Worm (Caenorhabditis elegans): ENCODE measurements around the gene ral-1.

The ral-1 gene

ce11 chrIII:3306322-3306721 lies 4.8 kb upstream of the ral-1 start:
- TF ChIP-seq unc-55 (GFP tag; optimal IDR thresholded peaks at IDR 0.05) (peak; percentile 11), Y55F3AM.14 (GFP tag; optimal IDR thresholded peaks at IDR 0.05) (no peak), elt-1 (tag; optimal IDR thresholded peaks at IDR 0.05) (no peak), fos-1 (tag; optimal IDR thresholded peaks at IDR 0.05) (peak; percentile 88), nhr-12 (tag; optimal IDR thresholded peaks at IDR 0.05) (no peak)

- peak; percentile 45 for TF ChIP-seq fos-1 (tag; optimal IDR thresholded peaks at IDR 0.05)
- peak; percentile 20 for TF ChIP-seq F13H6.1 (tag; optimal IDR thresholded peaks at IDR 0.05)
- peak in 1 of 2 experiments; percentile 4 for TF ChIP-seq lsy-2 (tag; optimal IDR thresholded peaks at IDR 0.05)
- TF ChIP-seq nhr-129 (tag; optimal IDR thresholded peaks at IDR 0.05) = peak; percentile 41
- TF ChIP-seq crh-2 (tag; optimal IDR thresholded peaks at IDR 0.05) = peak; percentile 4
- no peak for TF ChIP-seq nhr-25 (tag; optimal IDR thresholded peaks at IDR 0.05)
- TF ChIP-seq unc-39 (tag; optimal IDR thresholded peaks at IDR 0.05) = no peak
- no peak for TF ChIP-seq Y55F3AM.14 (GFP tag; optimal IDR thresholded peaks at IDR 0.05)
Measured at ce11 chrIII:3307379-3307778, 3.7 kb upstream of the ral-1 start.

ce11 chrIII:3308940-3309339 lies 2.2 kb upstream of the ral-1 start:
- TF ChIP-seq blmp-1 (tag; optimal IDR thresholded peaks at IDR 0.05; ENCODE audit: insufficient read depth) (peak; percentile 55), elt-1 (tag; optimal IDR thresholded peaks at IDR 0.05) (no peak), fos-1 (tag; optimal IDR thresholded peaks at IDR 0.05) (peak; percentile 4), C34F6.9 (tag; optimal IDR thresholded peaks at IDR 0.05) (peak; percentile 34), lsy-2 (tag; optimal IDR thresholded peaks at IDR 0.05) (peak in 1 of 2 experiments; percentile 34)

ce11 chrIII:3309700-3310099 lies 1.4 kb upstream of the ral-1 start:
- TF ChIP-seq nhr-77 (tag; optimal IDR thresholded peaks at IDR 0.05) = no peak
- TF ChIP-seq ZK546.5 (tag; optimal IDR thresholded peaks at IDR 0.05) = no peak
- TF ChIP-seq ceh-82 (tag; optimal IDR thresholded peaks at IDR 0.05) = no peak
- no peak for TF ChIP-seq sem-4 (tag; optimal IDR thresholded peaks at IDR 0.05)
- TF ChIP-seq F13H6.1 (tag; optimal IDR thresholded peaks at IDR 0.05) = no peak
- no peak for TF ChIP-seq mdl-1 (tag; optimal IDR thresholded peaks at IDR 0.05)
- no peak for TF ChIP-seq nhr-11 (tag; optimal IDR thresholded peaks at IDR 0.05)
- TF ChIP-seq nhr-25 (tag; optimal IDR thresholded peaks at IDR 0.05) = no peak
- no peak for TF ChIP-seq aly-2 (tag; optimal IDR thresholded peaks at IDR 0.05)
- TF ChIP-seq elt-1 (tag; optimal IDR thresholded peaks at IDR 0.05) = no peak
- no peak for TF ChIP-seq alr-1 (tag; optimal IDR thresholded peaks at IDR 0.05)
- TF ChIP-seq crh-2 (tag; optimal IDR thresholded peaks at IDR 0.05) = no peak
- TF ChIP-seq C34F6.9 (tag; optimal IDR thresholded peaks at IDR 0.05) = no peak
- no peak for TF ChIP-seq nhr-6 (tag; optimal IDR thresholded peaks at IDR 0.05)
- TF ChIP-seq sma-3 (GFP tag; optimal IDR thresholded peaks at IDR 0.05) = no peak
- no peak for TF ChIP-seq mbf-1 (tag; optimal IDR thresholded peaks at IDR 0.05)
- no peak for TF ChIP-seq unc-62 (GFP tag; optimal IDR thresholded peaks at IDR 0.05)
- TF ChIP-seq mab-5 (tag; optimal IDR thresholded peaks at IDR 0.05) = no peak

DNA sequence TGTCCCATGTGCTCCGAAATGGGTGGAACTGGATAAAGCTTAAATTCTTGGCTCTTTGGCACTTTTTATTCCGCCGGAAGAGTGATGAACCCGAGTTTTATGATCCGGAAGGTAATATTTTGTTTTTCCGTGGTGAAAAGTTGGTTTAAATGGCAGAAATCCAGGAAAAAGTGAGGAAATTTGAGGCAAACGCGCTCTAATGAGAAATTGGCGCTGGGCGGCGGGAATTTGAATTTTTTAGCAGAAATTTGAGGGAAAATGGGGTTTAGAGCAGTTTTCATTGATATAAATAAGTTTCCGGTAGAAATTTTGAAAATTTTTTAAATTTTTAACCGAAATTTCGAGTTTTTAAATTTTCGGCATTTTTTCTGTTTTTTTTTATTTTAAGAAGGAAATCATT lies 497 bp downstream of the ral-1 start:
- TF ChIP-seq skn-1 (tag; optimal IDR thresholded peaks at IDR 0.05) (no peak), ztf-4 (tag; optimal IDR thresholded peaks at IDR 0.05) (no peak), blmp-1 (tag; optimal IDR thresholded peaks at IDR 0.05; ENCODE audit: insufficient read depth) (no peak), lin-11 (tag; optimal IDR thresholded peaks at IDR 0.05) (no peak)

ce11 chrIII:3312111-3312510 lies 1.0 kb downstream of the ral-1 start:
- TF ChIP-seq sma-3 (GFP tag; optimal IDR thresholded peaks at IDR 0.05) = no peak
- TF ChIP-seq lsy-2 (tag; optimal IDR thresholded peaks at IDR 0.05) = peak in 1 of 2 experiments; percentile 86

- TF ChIP-seq nhr-237 (tag; optimal IDR thresholded peaks at IDR 0.05) = no peak
- TF ChIP-seq nhr-12 (tag; optimal IDR thresholded peaks at IDR 0.05) = no peak
- no peak for TF ChIP-seq R02D3.7 (tag; optimal IDR thresholded peaks at IDR 0.05)
- TF ChIP-seq elt-1 (tag; optimal IDR thresholded peaks at IDR 0.05) = no peak
- TF ChIP-seq ama-1 (optimal IDR thresholded peaks at IDR 0.05) = no peak
- TF ChIP-seq mbf-1 (tag; optimal IDR thresholded peaks at IDR 0.05) = no peak
- no peak for TF ChIP-seq ztf-1 (GFP tag; conservative IDR thresholded peaks at IDR 0.05)
- TF ChIP-seq skn-1 (tag; optimal IDR thresholded peaks at IDR 0.05) = no peak
- TF ChIP-seq sma-3 (GFP tag; optimal IDR thresholded peaks at IDR 0.05) = no peak
- no peak for TF ChIP-seq nhr-6 (tag; optimal IDR thresholded peaks at IDR 0.05)
- TF ChIP-seq ceh-16 (tag; optimal IDR thresholded peaks at IDR 0.05) = no peak
- TF ChIP-seq alr-1 (tag; optimal IDR thresholded peaks at IDR 0.05) = no peak
- no peak for TF ChIP-seq ztf-4 (tag; optimal IDR thresholded peaks at IDR 0.05)
- TF ChIP-seq nhr-129 (tag; optimal IDR thresholded peaks at IDR 0.05) = no peak
- TF ChIP-seq fos-1 (tag; optimal IDR thresholded peaks at IDR 0.05) = no peak
- TF ChIP-seq blmp-1 (tag; optimal IDR thresholded peaks at IDR 0.05; ENCODE audit: insufficient read depth) = no peak
- TF ChIP-seq C34F6.9 (tag; optimal IDR thresholded peaks at IDR 0.05) = no peak
- no peak for TF ChIP-seq mab-5 (tag; optimal IDR thresholded peaks at IDR 0.05)
- no peak for TF ChIP-seq nhr-23 (tag; optimal IDR thresholded peaks at IDR 0.05)
- TF ChIP-seq lin-39 (tag; optimal IDR thresholded peaks at IDR 0.05) = no peak
Measured at ce11 chrIII:3317887-3318286, 6.8 kb downstream of the ral-1 start.

All from whole organism, L2 larva.